Worm (Caenorhabditis elegans): ENCODE results near the gene T04C9.2.

Gene T04C9.2

DNA sequence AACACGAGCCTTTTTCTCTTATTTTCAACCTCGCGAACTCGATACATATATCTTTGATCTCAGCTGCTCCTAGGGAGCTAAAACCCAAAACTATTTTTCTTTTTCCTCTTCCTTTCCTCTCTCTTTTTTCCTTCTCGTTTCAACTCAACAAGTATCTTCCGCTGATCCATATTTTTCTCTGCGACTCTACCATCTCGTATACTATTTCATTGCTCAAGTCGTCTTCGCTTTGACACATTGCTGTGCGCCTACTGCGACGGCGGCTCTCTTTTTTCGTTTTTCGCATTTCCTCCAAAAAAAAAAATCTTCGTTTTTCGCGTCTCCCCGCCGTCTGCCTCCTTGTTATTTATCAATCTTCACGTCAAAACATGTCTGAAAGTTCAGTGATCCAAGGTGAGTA lies 41.9 kb upstream of the T04C9.2 start:
- TF ChIP-seq elt-1 (tag; optimal IDR thresholded peaks at IDR 0.05) = no peak
- TF ChIP-seq daf-12 (tag; optimal IDR thresholded peaks at IDR 0.05) = no peak
- peak; percentile 67 for TF ChIP-seq nfya-1 (tag; optimal IDR thresholded peaks at IDR 0.05; ENCODE audit: insufficient read depth)
- TF ChIP-seq lsy-12 (tag; optimal IDR thresholded peaks at IDR 0.05) = no peak
- peak; percentile 49 for TF ChIP-seq fkh-10 (GFP tag; optimal IDR thresholded peaks at IDR 0.05)
- TF ChIP-seq elt-2 (tag; optimal IDR thresholded peaks at IDR 0.05) = no peak
- TF ChIP-seq lin-15B (tag; optimal IDR thresholded peaks at IDR 0.05) = no peak
- no peak for TF ChIP-seq pqm-1 (tag; optimal IDR thresholded peaks at IDR 0.05)
- peak; percentile 15 for TF ChIP-seq snpc-4 (tag; optimal IDR thresholded peaks at IDR 0.05)
- no peak for TF ChIP-seq nhr-237 (tag; optimal IDR thresholded peaks at IDR 0.05)
- no peak for TF ChIP-seq nhr-25 (tag; optimal IDR thresholded peaks at IDR 0.05)
- no peak for TF ChIP-seq pha-4 (tag; optimal IDR thresholded peaks at IDR 0.05)
- no peak for TF ChIP-seq ceh-28 (tag; optimal IDR thresholded peaks at IDR 0.05)
- TF ChIP-seq nhr-12 (tag; optimal IDR thresholded peaks at IDR 0.05) = no peak
- no peak for TF ChIP-seq nhr-23 (tag; optimal IDR thresholded peaks at IDR 0.05)
- TF ChIP-seq unc-39 (tag; optimal IDR thresholded peaks at IDR 0.05) = no peak
- TF ChIP-seq hmg-11 (tag; optimal IDR thresholded peaks at IDR 0.05) = peak; percentile 21
- TF ChIP-seq lin-39 (tag; optimal IDR thresholded peaks at IDR 0.05) = peak; percentile 54
- TF ChIP-seq ztf-11 (tag; optimal IDR thresholded peaks at IDR 0.05) = no peak

DNA sequence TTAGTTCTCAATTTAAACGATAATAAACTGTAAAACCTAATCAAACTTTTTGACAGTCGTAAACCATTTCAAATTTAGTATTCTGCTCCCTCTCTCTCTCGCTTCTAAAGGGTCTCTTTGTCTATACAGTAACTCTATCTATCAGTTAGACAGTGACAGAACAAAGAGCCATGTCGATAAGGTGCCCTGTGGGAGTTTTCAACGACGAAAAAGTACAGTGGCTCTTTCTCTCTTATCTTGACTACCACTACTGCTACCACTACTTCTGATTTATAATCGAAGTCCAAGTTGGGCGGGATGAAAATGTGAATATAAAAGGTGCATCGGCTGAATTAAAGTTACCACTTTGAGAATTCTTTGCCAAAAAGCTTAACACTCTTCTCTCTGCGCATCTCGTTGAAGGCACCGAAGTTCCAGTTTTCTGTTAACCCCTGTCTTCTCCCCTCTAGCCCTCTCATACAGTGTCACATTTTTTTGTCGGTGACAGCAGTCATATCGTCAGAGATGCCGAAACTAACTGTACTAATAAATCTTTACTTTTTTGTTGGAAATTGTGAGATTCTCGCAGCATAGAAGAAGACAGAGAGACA lies 40.8 kb upstream of the T04C9.2 start:
- no peak for TF ChIP-seq R02D3.7 (tag; optimal IDR thresholded peaks at IDR 0.05)
- TF ChIP-seq lin-15B (tag; optimal IDR thresholded peaks at IDR 0.05) = no peak
- peak; percentile 5 for TF ChIP-seq nfya-1 (tag; optimal IDR thresholded peaks at IDR 0.05; ENCODE audit: insufficient read depth)
- peak; percentile 44 for TF ChIP-seq ama-1 (optimal IDR thresholded peaks at IDR 0.05)
- no peak for TF ChIP-seq nhr-23 (tag; optimal IDR thresholded peaks at IDR 0.05)
- TF ChIP-seq aly-2 (tag; optimal IDR thresholded peaks at IDR 0.05) = no peak
- TF ChIP-seq ZK546.5 (tag; optimal IDR thresholded peaks at IDR 0.05) = no peak
- TF ChIP-seq unc-62 (GFP tag; optimal IDR thresholded peaks at IDR 0.05) = no peak
- no peak for TF ChIP-seq nhr-67 (tag; optimal IDR thresholded peaks at IDR 0.05)
- no peak for TF ChIP-seq elt-3 (tag; optimal IDR thresholded peaks at IDR 0.05)
- no peak for TF ChIP-seq nhr-28 (tag; optimal IDR thresholded peaks at IDR 0.05)
- TF ChIP-seq nhr-11 (tag; optimal IDR thresholded peaks at IDR 0.05) = no peak
- peak; percentile 27 for TF ChIP-seq nhr-43 (tag; optimal IDR thresholded peaks at IDR 0.05; ENCODE audit: poor library complexity, severe bottlenecking)
- TF ChIP-seq sea-2 (GFP tag; optimal IDR thresholded peaks at IDR 0.05) = no peak
- no peak for TF ChIP-seq ceh-28 (tag; optimal IDR thresholded peaks at IDR 0.05)
- TF ChIP-seq nhr-25 (tag; optimal IDR thresholded peaks at IDR 0.05) = peak; percentile 17
- no peak for TF ChIP-seq ceh-9 (tag; optimal IDR thresholded peaks at IDR 0.05)
- no peak for TF ChIP-seq lin-39 (tag; optimal IDR thresholded peaks at IDR 0.05)
- TF ChIP-seq egl-5 (tag; optimal IDR thresholded peaks at IDR 0.05) = no peak
- no peak for TF ChIP-seq nhr-237 (tag; optimal IDR thresholded peaks at IDR 0.05)
- peak; percentile 75 for TF ChIP-seq elt-2 (tag; optimal IDR thresholded peaks at IDR 0.05)
- TF ChIP-seq zag-1 (tag; optimal IDR thresholded peaks at IDR 0.05) = no peak
- no peak for TF ChIP-seq snpc-4 (tag; optimal IDR thresholded peaks at IDR 0.05)
- TF ChIP-seq pqm-1 (tag; optimal IDR thresholded peaks at IDR 0.05) = peak; percentile 42
- no peak for TF ChIP-seq nhr-12 (tag; optimal IDR thresholded peaks at IDR 0.05)

DNA sequence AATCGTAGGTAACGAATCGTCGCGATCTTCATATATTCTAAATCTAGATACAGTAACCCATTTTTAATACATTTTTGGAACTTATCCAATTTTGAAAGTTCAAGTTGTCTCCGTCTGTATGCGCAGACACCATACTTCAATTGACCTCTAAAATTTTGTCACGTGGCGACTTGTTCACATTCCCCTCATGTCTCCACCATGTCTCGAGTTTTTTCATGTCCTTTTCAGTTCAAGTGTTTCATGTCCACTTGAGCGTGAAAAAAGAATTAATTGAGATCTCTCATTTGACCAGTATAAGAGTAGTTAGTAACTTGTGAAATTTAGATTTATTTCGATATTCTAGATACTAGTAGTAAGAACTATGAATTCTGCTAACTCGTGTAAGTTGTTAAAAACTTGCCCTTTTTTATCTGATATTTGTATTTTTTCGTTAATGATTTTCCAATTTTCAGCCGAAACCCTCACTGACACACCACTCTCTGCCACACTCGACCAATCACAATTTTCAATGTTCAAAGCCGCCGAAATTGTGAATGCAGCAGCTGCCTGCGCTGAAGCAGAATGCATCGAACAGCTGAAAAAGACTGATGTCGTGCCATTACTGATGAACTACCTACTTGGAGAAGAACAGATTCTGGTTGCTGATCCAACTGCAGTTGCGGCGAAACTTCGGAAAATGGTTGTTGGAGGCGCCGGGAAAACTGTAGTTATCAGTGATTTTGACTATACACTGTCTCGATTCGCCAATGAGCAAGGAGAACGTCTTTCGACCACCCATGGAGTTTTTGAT lies 39.9 kb upstream of the T04C9.2 start:
- no peak for TF ChIP-seq lin-15B (tag; optimal IDR thresholded peaks at IDR 0.05)
- TF ChIP-seq elt-2 (tag; optimal IDR thresholded peaks at IDR 0.05) = no peak
- TF ChIP-seq ceh-28 (tag; optimal IDR thresholded peaks at IDR 0.05) = no peak
- TF ChIP-seq nhr-12 (tag; optimal IDR thresholded peaks at IDR 0.05) = no peak
- no peak for TF ChIP-seq nhr-77 (tag; optimal IDR thresholded peaks at IDR 0.05)
- peak; percentile 58 for TF ChIP-seq ama-1 (optimal IDR thresholded peaks at IDR 0.05)
- TF ChIP-seq tbx-2 (tag; optimal IDR thresholded peaks at IDR 0.05) = no peak
- TF ChIP-seq ceh-16 (tag; optimal IDR thresholded peaks at IDR 0.05) = no peak
- TF ChIP-seq elt-3 (tag; optimal IDR thresholded peaks at IDR 0.05) = no peak
- no peak for TF ChIP-seq pha-4 (tag; optimal IDR thresholded peaks at IDR 0.05)
- no peak for TF ChIP-seq hmg-11 (tag; optimal IDR thresholded peaks at IDR 0.05)
- TF ChIP-seq aly-2 (tag; optimal IDR thresholded peaks at IDR 0.05) = no peak
- TF ChIP-seq eor-1 (tag; optimal IDR thresholded peaks at IDR 0.05) = no peak
- no peak for TF ChIP-seq sea-2 (GFP tag; optimal IDR thresholded peaks at IDR 0.05)
- TF ChIP-seq nhr-23 (tag; optimal IDR thresholded peaks at IDR 0.05) = peak; percentile 27
- TF ChIP-seq fos-1 (tag; optimal IDR thresholded peaks at IDR 0.05) = no peak
- TF ChIP-seq unc-62 (GFP tag; optimal IDR thresholded peaks at IDR 0.05) = no peak
- no peak for TF ChIP-seq unc-39 (tag; optimal IDR thresholded peaks at IDR 0.05)
- no peak for TF ChIP-seq egl-27 (tag; optimal IDR thresholded peaks at IDR 0.05)
- no peak for TF ChIP-seq skn-1 (tag; optimal IDR thresholded peaks at IDR 0.05)
- no peak for TF ChIP-seq ZK546.5 (tag; optimal IDR thresholded peaks at IDR 0.05)
- peak; percentile 13 for TF ChIP-seq nfya-1 (tag; optimal IDR thresholded peaks at IDR 0.05; ENCODE audit: insufficient read depth)
- TF ChIP-seq R02D3.7 (tag; optimal IDR thresholded peaks at IDR 0.05) = no peak
- no peak for TF ChIP-seq daf-12 (tag; optimal IDR thresholded peaks at IDR 0.05)
- peak; percentile 87 for TF ChIP-seq nhr-25 (tag; optimal IDR thresholded peaks at IDR 0.05)
- TF ChIP-seq pqm-1 (tag; optimal IDR thresholded peaks at IDR 0.05) = no peak
- no peak for TF ChIP-seq nhr-28 (tag; optimal IDR thresholded peaks at IDR 0.05)
- TF ChIP-seq nhr-237 (tag; optimal IDR thresholded peaks at IDR 0.05) = no peak
- no peak for TF ChIP-seq nhr-43 (tag; optimal IDR thresholded peaks at IDR 0.05; ENCODE audit: poor library complexity, severe bottlenecking)
- no peak for TF ChIP-seq mml-1 (tag; optimal IDR thresholded peaks at IDR 0.05)
- TF ChIP-seq ceh-82 (tag; optimal IDR thresholded peaks at IDR 0.05) = no peak
- peak; percentile 22 for TF ChIP-seq mdl-1 (tag; optimal IDR thresholded peaks at IDR 0.05)
- no peak for TF ChIP-seq ceh-9 (tag; optimal IDR thresholded peaks at IDR 0.05)

All from whole organism, L3 larva.